Worm (Caenorhabditis elegans): ENCODE results near the gene C56E6.7.

DNA sequence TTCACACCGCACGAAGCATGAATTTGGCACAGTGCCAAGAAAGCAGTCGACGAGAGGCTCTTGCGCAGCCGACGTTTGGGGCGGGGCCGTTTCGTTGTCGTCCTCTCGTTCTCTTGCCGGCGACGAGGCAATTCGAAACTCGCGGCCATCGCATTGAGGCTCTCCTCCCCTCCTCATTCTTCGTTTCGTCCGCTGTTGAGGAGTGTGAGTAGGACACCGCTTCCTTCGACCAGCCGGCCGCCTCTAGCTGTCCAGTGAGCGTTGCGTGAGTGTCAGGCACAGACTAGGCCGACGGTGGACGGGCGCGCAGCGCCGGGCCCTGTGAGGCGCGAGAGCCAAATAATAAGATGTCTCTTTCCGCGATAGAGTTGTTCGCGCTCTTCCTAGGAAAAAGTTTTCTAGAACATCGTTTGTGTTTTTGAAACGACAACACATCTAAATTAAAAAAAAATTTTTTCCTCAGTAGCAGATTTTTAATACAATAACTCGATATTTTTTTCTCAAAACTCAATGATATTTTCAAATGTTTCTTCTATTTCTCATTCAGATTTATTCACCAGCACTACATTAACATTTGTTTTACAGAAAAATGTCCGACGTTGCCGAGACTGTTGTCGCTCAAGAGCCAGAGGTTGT, 24.4 kb upstream of the C56E6.7 start, which contains the start of the genes T28D9.11 and T28D9.1:
- no peak for TF ChIP-seq tbx-2 (tag; optimal IDR thresholded peaks at IDR 0.05)
- peak; percentile 97 for TF ChIP-seq snpc-4 (tag; optimal IDR thresholded peaks at IDR 0.05)
- TF ChIP-seq nhr-11 (tag; optimal IDR thresholded peaks at IDR 0.05): no peak

Data from whole organism, L3 larva.